Worm (Caenorhabditis elegans) whole organism, L1 larva: ENCODE results near the gene F35G12.7.

Source experiments
- C16A3.4 ChIP-seq: fragments of 150-350 bp; optimal IDR thresholded peaks from 2 replicates; lab custom pipeline; 2014; ENCODE audit warnings: missing biosample characterization, missing genetic modification characterization
- C34B4.2 ChIP-seq: sonication (generic microtip); optimal IDR thresholded peaks from 2 replicates; lab custom pipeline; 2017; ENCODE audit warnings: mild to moderate bottlenecking, missing genetic modification characterization, missing compliant biosample characterization
- F16B12.6 ChIP-seq: fragments of 150-350 bp; optimal IDR thresholded peaks from 2 replicates; lab custom pipeline; 2014; ENCODE audit warnings: missing biosample characterization, missing genetic modification characterization
- alr-1 ChIP-seq: fragments of 200-800 bp; sonication (Bioruptor generic); optimal IDR thresholded peaks from 2 replicates; lab custom pipeline; 2018; ENCODE audit warnings: borderline replicate concordance, mild to moderate bottlenecking, missing genetic modification characterization, missing compliant biosample characterization
- ama-1 ChIP-seq: fragments of 150-350 bp; optimal IDR thresholded peaks from 2 replicates; lab custom pipeline; 2014
- blmp-1 ChIP-seq: fragments of 150-350 bp; optimal IDR thresholded peaks from 2 replicates; lab custom pipeline; 2014; ENCODE audit warnings: missing biosample characterization, missing genetic modification characterization
- ceh-63 ChIP-seq: fragments of 200-800 bp; sonication (Bioruptor generic); optimal IDR thresholded peaks from 2 replicates; lab custom pipeline; 2018; ENCODE audit warnings: mild to moderate bottlenecking, missing genetic modification characterization, missing compliant biosample characterization
- ceh-88 ChIP-seq: fragments of 200-800 bp; sonication (Bioruptor generic); IDR thresholded peaks from 2 replicates; pipeline ENCODE4 v1.3.6; 2022; ENCODE audit warnings: missing genetic modification characterization, missing compliant biosample characterization
- ceh-90 ChIP-seq: sonication (generic microtip); optimal IDR thresholded peaks from 2 replicates; lab custom pipeline; 2016; ENCODE audit warnings: missing genetic modification characterization, missing compliant biosample characterization
- ces-1 ChIP-seq: fragments of 150-350 bp; optimal IDR thresholded peaks from 2 replicates; lab custom pipeline; 2014; ENCODE audit warnings: missing biosample characterization, missing genetic modification reagents, missing genetic modification characterization
- dpl-1 ChIP-seq, 3 experiments: fragments of 150-350 bp in 2 of 3; sonication (generic microtip) in 1 of 3; optimal IDR thresholded peaks; 2 replicates each; lab custom pipeline; 2014 to 2017; ENCODE audit warnings: missing biosample characterization in 3 of 3, missing genetic modification characterization in 3 of 3, missing genetic modification reagents in 3 of 3
- dsc-1 ChIP-seq: sonication (generic microtip); optimal IDR thresholded peaks from 2 replicates; lab custom pipeline; 2016; ENCODE audit warnings: mild to moderate bottlenecking, missing genetic modification characterization, missing compliant biosample characterization
- efl-1 ChIP-seq, 4 experiments: fragments of 150-350 bp; optimal IDR thresholded peaks in 3 of 4; peaks in 1 of 4; 1 replicate in 1 of 4; 2 replicates in 3 of 4; lab custom pipeline; 2014; ENCODE audit warnings: missing biosample characterization in 2 of 4, missing genetic modification characterization in 2 of 4, missing genetic modification reagents in 2 of 4
- egl-27 ChIP-seq, 2 experiments: fragments of 150-350 bp in 1 of 2; sonication (generic microtip); optimal IDR thresholded peaks; 3 replicates each; lab custom pipeline; 2017 to 2018; ENCODE audit warnings: missing biosample characterization in 2 of 2, missing genetic modification characterization in 2 of 2, missing genetic modification reagents in 2 of 2
- elt-2 ChIP-seq: sonication (generic microtip); optimal IDR thresholded peaks from 2 replicates; lab custom pipeline; 2016; ENCODE audit warnings: missing genetic modification characterization, mild to moderate bottlenecking, inconsistent platforms, missing compliant biosample characterization, missing genetic modification reagents
- fkh-4 ChIP-seq: sonication (generic microtip); optimal IDR thresholded peaks from 2 replicates; lab custom pipeline; 2016; ENCODE audit warnings: missing compliant biosample characterization, missing genetic modification characterization, borderline replicate concordance
- fkh-8 ChIP-seq: sonication (generic microtip); optimal IDR thresholded peaks from 2 replicates; lab custom pipeline; 2016; ENCODE audit warnings: mild to moderate bottlenecking, missing genetic modification characterization, missing compliant biosample characterization
- fos-1 ChIP-seq: fragments of 150-350 bp; optimal IDR thresholded peaks from 2 replicates; lab custom pipeline; 2014; ENCODE audit warnings: missing biosample characterization, missing genetic modification characterization
- irx-1 ChIP-seq: sonication (generic microtip); optimal IDR thresholded peaks from 2 replicates; lab custom pipeline; 2016; ENCODE audit warnings: missing genetic modification characterization, missing compliant biosample characterization
- jun-1 ChIP-seq: fragments of 150-350 bp; optimal IDR thresholded peaks from 2 replicates; lab custom pipeline; 2014; ENCODE audit warnings: missing biosample characterization, missing genetic modification reagents, missing genetic modification characterization
- lin-13 ChIP-seq: fragments of 150-350 bp; optimal IDR thresholded peaks from 2 replicates; lab custom pipeline; 2014; ENCODE audit warnings: missing biosample characterization, missing genetic modification reagents, missing genetic modification characterization
- lin-14 ChIP-seq: fragments of 200-800 bp; sonication (Bioruptor generic); optimal IDR thresholded peaks from 2 replicates; lab custom pipeline; 2018; ENCODE audit warnings: mild to moderate bottlenecking, missing genetic modification characterization, moderate library complexity, missing compliant biosample characterization
- lin-39 ChIP-seq: fragments of 150-350 bp; optimal IDR thresholded peaks from 2 replicates; lab custom pipeline; 2014; ENCODE audit warnings: missing biosample characterization, missing genetic modification reagents, missing genetic modification characterization
- nhr-11 ChIP-seq: fragments of 150-350 bp; optimal IDR thresholded peaks from 2 replicates; lab custom pipeline; 2014; ENCODE audit warnings: missing biosample characterization, missing genetic modification characterization
- nhr-19 ChIP-seq: fragments of 200-800 bp; sonication (Bioruptor generic); conservative IDR thresholded peaks from 2 replicates; pipeline ENCODE4 v1.3.6; 2022; ENCODE audit warnings: missing genetic modification characterization, missing compliant biosample characterization
- nhr-28 ChIP-seq: fragments of 150-350 bp; optimal IDR thresholded peaks from 2 replicates; lab custom pipeline; 2014; ENCODE audit warnings: missing biosample characterization, missing genetic modification characterization
- nhr-71 ChIP-seq: sonication (generic microtip); optimal IDR thresholded peaks from 2 replicates; lab custom pipeline; 2016; ENCODE audit warnings: mild to moderate bottlenecking, missing genetic modification characterization, moderate library complexity, missing compliant biosample characterization
- nhr-84 ChIP-seq: sonication (generic microtip); optimal IDR thresholded peaks from 2 replicates; lab custom pipeline; 2017; ENCODE audit warnings: missing biosample characterization, missing genetic modification characterization
- nhr-85 ChIP-seq: sonication (generic microtip); peaks from one replicate; lab custom pipeline; 2016; ENCODE audit warnings: missing genetic modification characterization, inconsistent platforms, missing compliant biosample characterization
- nhr-90 ChIP-seq: sonication (generic microtip); optimal IDR thresholded peaks from 2 replicates; lab custom pipeline; 2016; ENCODE audit warnings: mild to moderate bottlenecking, missing genetic modification characterization, missing compliant biosample characterization; ENCODE audit not compliant: poor library complexity
- pag-3 ChIP-seq: sonication (generic microtip); optimal IDR thresholded peaks from 2 replicates; lab custom pipeline; 2017; ENCODE audit warnings: missing genetic modification characterization, mild to moderate bottlenecking, missing compliant biosample characterization, antibody characterized with exemption, borderline replicate concordance; ENCODE audit not compliant: insufficient read depth
- rnt-1 ChIP-seq: sonication (generic microtip); optimal IDR thresholded peaks from 2 replicates; lab custom pipeline; 2016; ENCODE audit warnings: mild to moderate bottlenecking, missing genetic modification characterization, moderate library complexity, missing compliant biosample characterization
- skn-1 ChIP-seq: fragments of 150-350 bp; optimal IDR thresholded peaks from 2 replicates; lab custom pipeline; 2014; ENCODE audit warnings: missing biosample characterization, missing genetic modification characterization
- sptf-1 ChIP-seq: fragments of 150-350 bp; optimal IDR thresholded peaks from 2 replicates; lab custom pipeline; 2014; ENCODE audit warnings: missing biosample characterization, missing genetic modification characterization
- sup-37 ChIP-seq: fragments of 200-800 bp; sonication (Bioruptor generic); optimal IDR thresholded peaks from 2 replicates; lab custom pipeline; 2018; ENCODE audit warnings: mild to moderate bottlenecking, missing genetic modification characterization, missing compliant biosample characterization
- tbx-2 ChIP-seq: sonication (generic microtip); optimal IDR thresholded peaks from 2 replicates; lab custom pipeline; 2016; ENCODE audit warnings: missing genetic modification characterization, missing compliant biosample characterization
- unc-130 ChIP-seq: fragments of 150-350 bp; optimal IDR thresholded peaks from 2 replicates; lab custom pipeline; 2017; ENCODE audit warnings: missing biosample characterization, missing genetic modification characterization, inconsistent platforms
- unc-30 ChIP-seq: sonication (generic microtip); optimal IDR thresholded peaks from 2 replicates; lab custom pipeline; 2017; ENCODE audit warnings: missing biosample characterization, missing genetic modification characterization
- unc-62 ChIP-seq: fragments of 150-350 bp; optimal IDR thresholded peaks from 2 replicates; lab custom pipeline; 2014; ENCODE audit warnings: missing biosample characterization, missing genetic modification reagents, missing genetic modification characterization
- unc-86 ChIP-seq: sonication (generic microtip); optimal IDR thresholded peaks from 2 replicates; lab custom pipeline; 2016; ENCODE audit warnings: missing genetic modification characterization, missing compliant biosample characterization
- vab-15 ChIP-seq: sonication (generic microtip); optimal IDR thresholded peaks from 2 replicates; lab custom pipeline; 2017; ENCODE audit warnings: missing genotype, mild to moderate bottlenecking, missing genetic modification characterization, missing compliant biosample characterization
- xbp-1 ChIP-seq: sonication (generic microtip); optimal IDR thresholded peaks from 2 replicates; lab custom pipeline; 2016; ENCODE audit warnings: missing genetic modification characterization, missing compliant biosample characterization
- zag-1 ChIP-seq: fragments of 150-350 bp; optimal IDR thresholded peaks from 2 replicates; lab custom pipeline; 2014; ENCODE audit warnings: missing biosample characterization, missing genetic modification characterization
- zip-4 ChIP-seq: fragments of 200-800 bp; sonication (Bioruptor generic); optimal IDR thresholded peaks from 2 replicates; lab custom pipeline; 2018; ENCODE audit warnings: mild to moderate bottlenecking, missing genetic modification characterization, moderate library complexity, missing compliant biosample characterization
- ztf-11 ChIP-seq, 2 experiments: sonication (generic microtip); optimal IDR thresholded peaks; 2 replicates each; lab custom pipeline; 2016 to 2017; ENCODE audit warnings: missing genetic modification characterization in 2 of 2, missing biosample characterization in 1 of 2, missing compliant biosample characterization in 1 of 2
- ztf-4 ChIP-seq: fragments of 150-350 bp; optimal IDR thresholded peaks from 2 replicates; lab custom pipeline; 2014; ENCODE audit warnings: missing biosample characterization, missing genetic modification characterization

Gene F35G12.7

ce11 chrIII:4568455-4568854 is 18.7 kb downstream of the F35G12.7 start, which contains the start of gene idhg-1 (continued):
- TF ChIP-seq efl-1 (optimal IDR thresholded peaks at IDR 0.05; lab: Kevin White, UChicago) (peak; percentile 48 to 65), efl-1 (GFP tag; optimal IDR thresholded peaks at IDR 0.05 in 1 of 2; lab: Kevin White, UChicago) (peak; percentile 38 to 96), unc-86 (tag; lab: Kevin White, UChicago) (peak; percentile 64), ceh-63 (GFP tag; lab: Kevin White, UChicago) (no peak), egl-27 (tag; optimal IDR thresholded peaks at IDR 0.05; lab: Kevin White, UChicago) (no peak), irx-1 (tag; lab: Kevin White, UChicago) (peak; percentile 34), nhr-19 (GFP tag; lab: Robert Waterston, UW) (peak; percentile 88), lin-39 (peak; percentile 35), pag-3 (tag; lab: Kevin White, UChicago) (no peak), ces-1 (GFP tag; lab: Kevin White, UChicago) (no peak), dsc-1 (peak; percentile 79), elt-2 (tag; lab: Kevin White, UChicago) (peak; percentile 67), lin-13 (GFP tag; lab: Kevin White, UChicago) (peak; percentile 41), sptf-1 (no peak), rnt-1 (tag; lab: Kevin White, UChicago) (peak; percentile 60), zag-1 (no peak), fos-1 (tag; lab: Kevin White, UChicago) (no peak), nhr-71 (tag; lab: Kevin White, UChicago) (peak; percentile 80), tbx-2 (peak; percentile 52), vab-15 (tag; lab: Kevin White, UChicago) (peak; percentile 3), dpl-1 (GFP tag; optimal IDR thresholded peaks at IDR 0.05; lab: Kevin White, UChicago) (peak; percentile 47 to 61 (median 58)), C34B4.2 (tag; lab: Kevin White, UChicago) (no peak), zip-4 (GFP tag; lab: Kevin White, UChicago) (no peak), ceh-88 (GFP tag; lab: Robert Waterston, UW) (peak; percentile 26; the same call in 1 of the 2 replicates), alr-1 (tag; lab: Kevin White, UChicago) (no peak), skn-1 (tag; lab: Kevin White, UChicago) (peak; percentile 49), ama-1 (lab: Kevin White, UChicago) (no peak), nhr-85 (peak; percentile 86), fkh-8 (tag; lab: Kevin White, UChicago) (peak; percentile 37), F16B12.6 (tag; lab: Kevin White, UChicago) (peak; percentile 29), jun-1 (tag; lab: Kevin White, UChicago) (no peak), sup-37 (GFP tag; lab: Kevin White, UChicago) (no peak)

- TF ChIP-seq sptf-1 (no peak), ztf-4 (no peak), fkh-8 (tag; lab: Kevin White, UChicago) (no peak), blmp-1 (tag; lab: Kevin White, UChicago) (no peak), nhr-11 (tag; lab: Kevin White, UChicago) (no peak), jun-1 (tag; lab: Kevin White, UChicago) (no peak), unc-62 (GFP tag; lab: Kevin White, UChicago) (no peak), xbp-1 (no peak), lin-14 (no peak), skn-1 (tag; lab: Kevin White, UChicago) (no peak)
These were observed 19.1 kb downstream of the F35G12.7 start, which contains the start of gene mlcd-1 for ce11 chrIII:4568030-4568429. Gene mlcd-1 (minus strand): TSS chrIII:4568130.

- TF ChIP-seq nhr-90 (no peak), C16A3.4 (tag; lab: Kevin White, UChicago) (no peak), pag-3 (tag; lab: Kevin White, UChicago) (no peak), unc-30 (tag; lab: Kevin White, UChicago) (no peak), fkh-8 (tag; lab: Kevin White, UChicago) (no peak), nhr-84 (tag; lab: Kevin White, UChicago) (no peak), xbp-1 (no peak), ztf-11 (tag; optimal IDR thresholded peaks at IDR 0.05; lab: Kevin White, UChicago) (no peak), alr-1 (tag; lab: Kevin White, UChicago) (no peak), vab-15 (tag; lab: Kevin White, UChicago) (no peak), irx-1 (tag; lab: Kevin White, UChicago) (no peak), fkh-4 (no peak), unc-130 (tag; lab: Kevin White, UChicago) (no peak), unc-62 (GFP tag; lab: Kevin White, UChicago) (no peak), ceh-63 (GFP tag; lab: Kevin White, UChicago) (no peak), ceh-90 (no peak), dpl-1 (GFP tag; optimal IDR thresholded peaks at IDR 0.05; lab: Kevin White, UChicago) (peak in 1 of 3 experiments; percentile 18), lin-39 (no peak), nhr-28 (tag; lab: Kevin White, UChicago) (no peak)
These were observed 24.9 kb downstream of the F35G12.7 start, which contains the start of gene pan-1 for ce11 chrIII:4562070-4562788. Gene pan-1 (plus strand): TSS chrIII:4562738.
